Worm (Caenorhabditis elegans) whole organism, midembryonic: ENCODE results near the gene T14B4.19.

ENCODE experiments used
- T22C8.4 ChIP-seq: fragments of 200-800 bp; sonication (Bioruptor generic); IDR thresholded peaks from 2 replicates; pipeline ENCODE4 v1.3.6; 2022; ENCODE audit warnings: missing genetic modification characterization, missing compliant biosample characterization
- cog-1 ChIP-seq: sonication (generic microtip); optimal IDR thresholded peaks from 2 replicates; lab custom pipeline; 2016; ENCODE audit warnings: missing genetic modification characterization, missing compliant biosample characterization
- flt-1 ChIP-seq: fragments of 200-800 bp; sonication (Bioruptor generic); IDR thresholded peaks from 2 replicates; pipeline ENCODE4 v1.3.6; 2022; ENCODE audit warnings: missing genetic modification characterization, missing compliant biosample characterization
- klf-2 ChIP-seq: fragments of 200-800 bp; sonication (Bioruptor generic); conservative IDR thresholded peaks from 2 replicates; pipeline ENCODE4 v1.3.6; 2022; ENCODE audit warnings: missing genetic modification reagents, missing genetic modification characterization, missing compliant biosample characterization
- med-1 ChIP-seq: sonication (generic microtip); optimal IDR thresholded peaks from 2 replicates; lab custom pipeline; 2017; ENCODE audit warnings: missing genetic modification characterization, mild to moderate bottlenecking, missing compliant biosample characterization, antibody characterized with exemption, missing genetic modification reagents; ENCODE audit not compliant: insufficient read depth
- ref-1 ChIP-seq: fragments of 200-800 bp; sonication (Bioruptor generic); conservative IDR thresholded peaks from 2 replicates; pipeline ENCODE4 v1.3.6; 2022; ENCODE audit warnings: missing genetic modification reagents, missing genetic modification characterization, missing compliant biosample characterization
- tab-1 ChIP-seq: fragments of 200-800 bp; sonication (Bioruptor generic); IDR thresholded peaks from 2 replicates; pipeline ENCODE4 v1.3.6; 2022; ENCODE audit warnings: missing genetic modification characterization, missing compliant biosample characterization
- ztf-23 ChIP-seq: fragments of 200-800 bp; sonication (Bioruptor generic); IDR thresholded peaks from 2 replicates; pipeline ENCODE4 v1.3.6; 2022; ENCODE audit warnings: missing genetic modification reagents, missing genetic modification characterization, missing compliant biosample characterization
- ztf-29 ChIP-seq: fragments of 200-800 bp; sonication (Bioruptor generic); IDR thresholded peaks from 2 replicates; pipeline ENCODE4 v1.3.6; 2022; ENCODE audit warnings: missing genetic modification reagents, missing genetic modification characterization, missing compliant biosample characterization

Gene T14B4.19

DNA sequence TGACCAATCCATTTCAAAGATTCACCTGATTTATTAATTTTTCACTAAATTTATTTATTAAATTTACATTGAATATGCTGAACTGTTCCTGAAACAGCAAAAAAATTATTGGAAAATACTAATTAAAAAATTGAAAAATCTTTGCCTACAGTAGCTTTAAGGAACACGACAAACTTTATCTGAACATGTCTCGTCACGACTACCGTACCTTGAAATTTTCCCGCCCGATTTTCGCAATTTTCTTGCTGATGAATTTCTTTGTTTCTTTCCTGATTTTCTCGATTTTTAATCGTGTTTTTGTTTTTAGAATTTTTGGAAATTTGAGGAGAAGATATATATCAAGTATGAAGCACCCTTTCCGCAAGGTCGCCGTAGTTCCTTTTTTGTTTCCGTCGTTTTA is 29.8 kb downstream of the T14B4.19 start:
- TF ChIP-seq med-1 (GFP tag; lab: Kevin White, UChicago) (no peak), T22C8.4 (no peak), ztf-23 (GFP tag; lab: Robert Waterston, UW) (no peak), cog-1 (tag; lab: Kevin White, UChicago) (no peak), tab-1 (GFP tag; lab: Robert Waterston, UW) (no peak), klf-2 (GFP tag; lab: Robert Waterston, UW) (no peak), ref-1 (no peak), flt-1 (GFP tag; lab: Robert Waterston, UW) (no peak), ztf-29 (GFP tag; lab: Robert Waterston, UW) (no peak)

ce11 chrII:6681478-6681877 is 31.3 kb downstream of the T14B4.19 start:
- no peak for TF ChIP-seq ref-1

- TF ChIP-seq tab-1 (GFP tag; lab: Robert Waterston, UW) (no peak), klf-2 (GFP tag; lab: Robert Waterston, UW) (no peak), cog-1 (tag; lab: Kevin White, UChicago) (no peak), ref-1 (no peak), T22C8.4 (no peak), ztf-29 (GFP tag; lab: Robert Waterston, UW) (no peak), ztf-23 (GFP tag; lab: Robert Waterston, UW) (no peak), med-1 (GFP tag; lab: Kevin White, UChicago) (no peak), flt-1 (GFP tag; lab: Robert Waterston, UW) (no peak)
Observed at ce11 chrII:6679724-6680123, 33.0 kb downstream of the T14B4.19 start, which contains the start of gene ift-74. Gene ift-74, plus strand, starts transcription at chrII:6680024.

ce11 chrII:6673894-6674293 is 38.8 kb downstream of the T14B4.19 start, which contains the start of gene H43E16.1:
Gene H43E16.1, plus strand, starts transcription at chrII:6674268.
- TF ChIP-seq klf-2 (GFP tag; lab: Robert Waterston, UW) (no peak), flt-1 (GFP tag; lab: Robert Waterston, UW) (no peak), tab-1 (GFP tag; lab: Robert Waterston, UW) (no peak), ref-1 (no peak), cog-1 (tag; lab: Kevin White, UChicago) (no peak), ztf-23 (GFP tag; lab: Robert Waterston, UW) (no peak), med-1 (GFP tag; lab: Kevin White, UChicago) (no peak), ztf-29 (GFP tag; lab: Robert Waterston, UW) (no peak), T22C8.4 (no peak)

- TF ChIP-seq cog-1 (tag; lab: Kevin White, UChicago): no peak
- TF ChIP-seq med-1 (GFP tag; lab: Kevin White, UChicago): no peak
- no peak for TF ChIP-seq ztf-23 (GFP tag; lab: Robert Waterston, UW)
- TF ChIP-seq ref-1: no peak
- TF ChIP-seq tab-1 (GFP tag; lab: Robert Waterston, UW): no peak
- no peak for TF ChIP-seq ztf-29 (GFP tag; lab: Robert Waterston, UW)
- no peak for TF ChIP-seq T22C8.4
- TF ChIP-seq flt-1 (GFP tag; lab: Robert Waterston, UW): no peak
Observed at ce11 chrII:6668496-6668895, 44.2 kb downstream of the T14B4.19 start.

DNA sequence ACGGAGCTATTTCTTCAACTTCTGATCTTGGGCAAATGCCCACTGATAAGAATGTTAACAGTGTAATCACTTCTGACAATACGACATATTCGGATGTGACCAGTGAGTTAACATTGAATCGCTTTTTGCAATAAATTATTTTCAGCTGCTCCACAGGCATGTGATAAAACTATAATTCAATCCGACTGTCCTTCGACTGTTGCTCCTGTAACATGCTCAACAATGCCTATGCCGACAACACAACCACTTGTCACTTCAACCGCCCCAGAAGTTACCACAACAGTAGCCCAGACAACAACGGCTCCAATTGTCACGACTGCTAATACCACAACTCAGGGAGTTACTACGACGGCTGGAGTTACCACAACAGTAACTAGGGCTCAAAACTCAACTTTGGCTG is 45.2 kb downstream of the T14B4.19 start:
- TF ChIP-seq T22C8.4 (no peak), ztf-29 (GFP tag; lab: Robert Waterston, UW) (no peak), med-1 (GFP tag; lab: Kevin White, UChicago) (no peak), ref-1 (no peak), flt-1 (GFP tag; lab: Robert Waterston, UW) (no peak), tab-1 (GFP tag; lab: Robert Waterston, UW) (no peak), cog-1 (tag; lab: Kevin White, UChicago) (no peak), klf-2 (GFP tag; lab: Robert Waterston, UW) (no peak), ztf-23 (GFP tag; lab: Robert Waterston, UW) (no peak)

DNA sequence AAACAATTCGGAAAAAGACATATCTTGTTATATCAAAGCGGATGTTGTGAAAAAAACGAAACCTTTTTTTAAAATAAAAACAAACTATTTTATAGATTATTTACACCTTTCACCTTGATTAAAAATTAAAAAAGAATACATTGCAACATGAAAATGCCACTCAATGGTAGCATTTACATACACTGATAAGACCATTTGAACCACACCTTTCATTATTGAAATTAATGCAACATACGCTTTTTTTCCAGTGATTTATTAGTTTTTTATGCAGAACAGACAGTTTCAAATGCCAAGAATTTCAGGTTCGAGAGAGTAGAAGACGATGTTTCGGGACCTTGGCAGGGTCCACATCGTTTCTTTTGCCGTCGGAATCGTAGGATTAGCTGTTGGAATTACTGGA is 46.1 kb downstream of the T14B4.19 start, which contains the start of gene T19D12.1:
Gene T19D12.1 (plus strand): TSS at position 301 of the 400 bp plus-strand sequence.
- TF ChIP-seq flt-1 (GFP tag; lab: Robert Waterston, UW) (no peak), klf-2 (GFP tag; lab: Robert Waterston, UW) (no peak), cog-1 (tag; lab: Kevin White, UChicago) (no peak), med-1 (GFP tag; lab: Kevin White, UChicago) (no peak), T22C8.4 (no peak), tab-1 (GFP tag; lab: Robert Waterston, UW) (no peak), ref-1 (no peak), ztf-23 (GFP tag; lab: Robert Waterston, UW) (no peak), ztf-29 (GFP tag; lab: Robert Waterston, UW) (no peak)

DNA sequence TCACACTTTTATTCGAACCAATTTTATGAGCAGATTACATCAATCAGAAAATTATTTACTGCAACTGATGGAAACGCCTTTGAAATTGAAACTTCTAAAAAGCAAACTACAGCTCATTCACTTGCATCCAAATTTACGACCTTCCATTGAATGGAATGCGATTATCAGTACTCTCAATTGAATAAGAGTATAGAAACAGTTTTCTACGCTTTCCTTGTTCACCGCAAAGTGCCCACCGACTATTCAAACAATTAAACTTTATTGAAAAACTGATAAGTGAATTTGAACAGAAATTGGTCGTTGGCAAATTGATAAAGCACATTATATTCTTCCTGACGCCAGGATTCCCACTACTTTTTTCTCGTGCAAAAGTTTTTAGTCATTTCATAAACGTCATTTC is 46.8 kb downstream of the T14B4.19 start:
- no peak for TF ChIP-seq klf-2 (GFP tag; lab: Robert Waterston, UW)
- no peak for TF ChIP-seq med-1 (GFP tag; lab: Kevin White, UChicago)
- TF ChIP-seq tab-1 (GFP tag; lab: Robert Waterston, UW): no peak
- no peak for TF ChIP-seq T22C8.4
- no peak for TF ChIP-seq flt-1 (GFP tag; lab: Robert Waterston, UW)
- no peak for TF ChIP-seq ref-1
- TF ChIP-seq cog-1 (tag; lab: Kevin White, UChicago): no peak
- no peak for TF ChIP-seq ztf-23 (GFP tag; lab: Robert Waterston, UW)
- no peak for TF ChIP-seq ztf-29 (GFP tag; lab: Robert Waterston, UW)

DNA sequence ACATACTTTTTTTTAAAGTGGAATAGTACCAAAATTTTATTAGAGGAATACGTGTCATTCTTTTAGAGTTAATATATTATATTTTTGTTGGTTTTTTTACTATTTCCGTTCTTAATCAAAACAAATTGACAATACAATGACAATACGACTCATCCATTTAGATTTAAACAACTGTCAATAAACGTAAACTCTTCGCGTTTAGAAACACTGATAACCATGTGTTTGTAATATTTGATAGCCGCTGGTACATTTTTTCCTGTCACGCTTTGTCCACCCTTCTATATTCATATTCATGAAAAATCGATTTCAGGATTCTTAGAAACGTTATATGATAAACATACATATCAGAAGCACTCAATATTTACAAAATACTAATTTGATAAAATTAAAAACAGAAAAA is 48.9 kb downstream of the T14B4.19 start:
- TF ChIP-seq T22C8.4 (no peak), ztf-29 (GFP tag; lab: Robert Waterston, UW) (no peak), klf-2 (GFP tag; lab: Robert Waterston, UW) (no peak), ref-1 (no peak), tab-1 (GFP tag; lab: Robert Waterston, UW) (no peak), cog-1 (tag; lab: Kevin White, UChicago) (no peak), med-1 (GFP tag; lab: Kevin White, UChicago) (no peak), ztf-23 (GFP tag; lab: Robert Waterston, UW) (no peak), flt-1 (GFP tag; lab: Robert Waterston, UW) (no peak)
